Fruit fly (Drosophila melanogaster): ENCODE data around the gene CG32563.

CG32563 gene

DNA sequence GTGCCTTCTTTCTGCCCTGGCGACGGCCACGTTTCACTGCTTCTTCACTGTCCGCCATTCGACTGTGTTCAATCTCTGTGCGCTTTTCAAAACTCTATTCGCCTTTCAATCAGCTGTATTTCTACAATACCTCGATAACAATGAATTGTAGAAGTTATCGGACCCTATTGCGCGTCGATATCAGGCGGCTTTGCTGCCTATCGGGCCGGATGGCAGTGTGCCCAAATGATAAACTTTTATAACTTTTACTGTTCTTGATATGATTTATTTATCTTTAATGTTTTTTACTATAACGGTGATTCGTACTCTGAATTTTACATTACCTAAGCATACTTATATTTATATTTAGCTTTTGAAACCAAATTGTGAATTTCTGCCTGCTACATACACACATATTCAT, 36.6 kb downstream of the CG32563 start, which contains the start of gene CG8915 (continued):
- TF ChIP-seq gsb-n (tag; optimal IDR thresholded peaks at IDR 0.05) (no peak), CG5245 (GFP tag; optimal IDR thresholded peaks at IDR 0.05) (no peak), CG17829 (tag; optimal IDR thresholded peaks at IDR 0.05) (no peak), Atf-2 (GFP tag; optimal IDR thresholded peaks at IDR 0.05) (no peak), pzg (GFP tag; optimal IDR thresholded peaks at IDR 0.05) (peak; percentile 34), PHDP (tag; optimal IDR thresholded peaks at IDR 0.05) (no peak), dysf (GFP tag; IDR thresholded peaks at IDR 0.05) (no peak), ara (GFP tag; IDR thresholded peaks at IDR 0.05) (no peak), scrt (GFP tag; optimal IDR thresholded peaks at IDR 0.05) (no peak), gro (GFP tag; optimal IDR thresholded peaks at IDR 0.05) (no peak), CG12299 (tag; optimal IDR thresholded peaks at IDR 0.05) (no peak), CG10959 (GFP tag; IDR thresholded peaks at IDR 0.05) (no peak), btn (GFP tag; optimal IDR thresholded peaks at IDR 0.05) (no peak), CG10209 (GFP tag; optimal IDR thresholded peaks at IDR 0.05) (no peak), Lpt (GFP tag; optimal IDR thresholded peaks at IDR 0.05) (no peak), CG11695 (GFP tag; IDR thresholded peaks at IDR 0.05) (no peak), CG3847 (GFP tag; IDR thresholded peaks at IDR 0.05) (no peak), Meics (GFP tag; optimal IDR thresholded peaks at IDR 0.05) (no peak), CG4854 (GFP tag; optimal IDR thresholded peaks at IDR 0.05) (no peak), vnd (GFP tag; IDR thresholded peaks at IDR 0.05; ENCODE audit: partially characterized antibody) (peak; percentile 48; the same call in 1 of the 3 replicates), CG8089 (GFP tag; optimal IDR thresholded peaks at IDR 0.05) (no peak), CG14441 (GFP tag; IDR thresholded peaks at IDR 0.05) (no peak), tin (GFP tag; optimal IDR thresholded peaks at IDR 0.05) (no peak), Sry-β (GFP tag; optimal IDR thresholded peaks at IDR 0.05) (no peak), caup (GFP tag; optimal IDR thresholded peaks at IDR 0.05; ENCODE audit: severe bottlenecking) (no peak), CG15514 (GFP tag; optimal IDR thresholded peaks at IDR 0.05) (peak; percentile 24), CG14710 (tag; optimal IDR thresholded peaks at IDR 0.05) (peak; percentile 30), CG11560 (tag; IDR thresholded peaks at IDR 0.05) (no peak), Atf6 (GFP tag; IDR thresholded peaks at IDR 0.05) (no peak), CG17912 (GFP tag; optimal IDR thresholded peaks at IDR 0.05) (no peak), NK7.1 (GFP tag; optimal IDR thresholded peaks at IDR 0.05) (no peak), Med (GFP tag) (peak; percentile 67), fd96Cb (tag; optimal IDR thresholded peaks at IDR 0.05) (no peak), CG17186 (GFP tag; optimal IDR thresholded peaks at IDR 0.05) (peak; percentile 16), CG34224 (GFP tag; IDR thresholded peaks at IDR 0.05; ENCODE audit: partially characterized antibody) (peak; percentile 77), Ets65A (GFP tag) (no peak), usp (GFP tag; optimal IDR thresholded peaks at IDR 0.05) (no peak), CG6689 (GFP tag; IDR thresholded peaks at IDR 0.05) (no peak), dm (GFP tag; optimal IDR thresholded peaks at IDR 0.05) (no peak), CG11247 (GFP tag; IDR thresholded peaks at IDR 0.05) (no peak), Hr39 (optimal IDR thresholded peaks at IDR 0.05) (no peak)

DNA sequence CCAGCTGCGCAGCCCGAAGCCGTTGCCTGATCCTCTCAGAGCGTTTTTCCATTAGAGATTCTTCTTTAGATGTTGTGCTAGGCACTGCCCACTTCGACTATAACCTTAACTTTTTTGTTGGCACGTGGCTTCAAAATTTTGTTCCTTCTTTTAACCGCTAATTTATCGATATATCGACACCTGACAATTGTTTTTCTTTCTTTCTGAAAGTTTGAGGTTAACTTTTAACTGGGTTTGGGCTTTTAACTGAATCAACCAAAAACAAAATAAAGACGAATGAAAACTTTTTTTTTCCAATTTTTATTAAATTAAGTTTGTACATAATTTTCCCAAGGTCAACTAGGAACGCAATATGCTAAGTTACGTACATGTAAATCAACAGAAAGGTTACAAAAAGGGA, 38.7 kb downstream of the CG32563 start, which contains the start of gene CG42854:
Gene CG42854, minus strand, starts transcription at position 101 of the 400 bp plus-strand sequence.
- TF ChIP-seq dm (GFP tag; optimal IDR thresholded peaks at IDR 0.05) (peak; percentile 66), CG1832 (GFP tag; optimal IDR thresholded peaks at IDR 0.05) (no peak), CG14014 (GFP tag; IDR thresholded peaks at IDR 0.05) (no peak), crp (GFP tag; optimal IDR thresholded peaks at IDR 0.05) (no peak), CG12744 (GFP tag; optimal IDR thresholded peaks at IDR 0.05) (no peak), bigmax (GFP tag; optimal IDR thresholded peaks at IDR 0.05) (peak; percentile 37), BEAF-32 (GFP tag; optimal IDR thresholded peaks at IDR 0.05) (peak; percentile 10), Hsf (GFP tag; optimal IDR thresholded peaks at IDR 0.05) (no peak), eyg (GFP tag; optimal IDR thresholded peaks at IDR 0.05) (no peak), grau (tag; optimal IDR thresholded peaks at IDR 0.05) (no peak), Bgb (GFP tag; IDR thresholded peaks at IDR 0.05; ENCODE audit: partially characterized antibody) (0 out of 2 replicates have a peak, but pooled peaks have one; percentile 11), zen (tag; optimal IDR thresholded peaks at IDR 0.05) (no peak), Lpt (GFP tag; optimal IDR thresholded peaks at IDR 0.05) (no peak), HLH4C (GFP tag; IDR thresholded peaks at IDR 0.05; ENCODE audit: partially characterized antibody) (no peak), CG18011 (GFP tag; optimal IDR thresholded peaks at IDR 0.05) (no peak)
